Fruit fly (Drosophila melanogaster) whole organism, embryonic: ENCODE results near the gene Hs6st.

Experiments used
- Aef1 ChIP-seq: fragments of 200-800 bp; sonication (Bioruptor generic); IDR thresholded peaks from 3 replicates; pipeline ENCODE4 v1.3.6; 2022; ENCODE audit warnings: missing biosample characterization, missing genetic modification characterization
- B-H2 ChIP-seq: fragments of 200-800 bp; sonication (Bioruptor generic); optimal IDR thresholded peaks from 2 replicates; lab custom pipeline; 2018; ENCODE audit warnings: missing biosample characterization, mild to moderate bottlenecking, missing genetic modification characterization
- C15 ChIP-seq: fragments of 200-800 bp; sonication (Bioruptor generic); IDR thresholded peaks from 3 replicates; pipeline ENCODE4 v1.3.6; 2022; ENCODE audit warnings: missing biosample characterization, missing genetic modification characterization
- CG10321 ChIP-seq: fragments of 200-800 bp; sonication (Bioruptor generic); IDR thresholded peaks from 2 replicates; pipeline ENCODE4 v1.3.6; 2022; ENCODE audit warnings: missing biosample characterization, missing genetic modification characterization
- CG11560 ChIP-seq: fragments of 200-800 bp; sonication (Bioruptor generic); IDR thresholded peaks from 3 replicates; pipeline ENCODE4 v1.3.6; 2022; ENCODE audit warnings: missing biosample characterization, missing genetic modification characterization
- CG11696 ChIP-seq: fragments of 200-800 bp; sonication (Bioruptor generic); IDR thresholded peaks from 2 replicates; pipeline ENCODE4 v1.3.6; 2022; ENCODE audit warnings: missing biosample characterization, missing genetic modification characterization
- CG12155 ChIP-seq: fragments of 200-800 bp; sonication (Bioruptor generic); optimal IDR thresholded peaks from 3 replicates; lab custom pipeline; 2016; ENCODE audit warnings: missing biosample characterization, missing genetic modification characterization
- CG13287 ChIP-seq: fragments of 200-800 bp; sonication (Bioruptor generic); IDR thresholded peaks from 2 replicates; pipeline ENCODE4 v1.3.6; 2022; ENCODE audit warnings: missing biosample characterization, missing genetic modification characterization; ENCODE audit not compliant: partially characterized antibody
- CG1529 ChIP-seq: fragments of 200-800 bp; sonication (Bioruptor generic); optimal IDR thresholded peaks from 3 replicates; lab custom pipeline; 2018; ENCODE audit warnings: missing biosample characterization, missing genetic modification characterization
- CG15514 ChIP-seq: fragments of 200-800 bp; sonication (Bioruptor generic); optimal IDR thresholded peaks from 3 replicates; lab custom pipeline; 2017; ENCODE audit warnings: missing biosample characterization, missing genetic modification characterization, mild to moderate bottlenecking, moderate library complexity, missing genetic modification reagents
- CG17359 ChIP-seq: fragments of 200-800 bp; sonication (Bioruptor generic); optimal IDR thresholded peaks from 3 replicates; lab custom pipeline; 2018; ENCODE audit warnings: missing biosample characterization, mild to moderate bottlenecking, missing genetic modification characterization, moderate library complexity
- CG17612 ChIP-seq: fragments of 200-800 bp; sonication (Bioruptor generic); IDR thresholded peaks from 2 replicates; pipeline ENCODE4 v1.3.6; 2022; ENCODE audit warnings: missing biosample characterization, missing genetic modification characterization
- CG18011 ChIP-seq: fragments of 200-800 bp; sonication (Bioruptor generic); optimal IDR thresholded peaks from 2 replicates; lab custom pipeline; 2017; ENCODE audit warnings: missing biosample characterization, missing genetic modification characterization, mild to moderate bottlenecking, moderate library complexity, missing genotype
- CG18619 ChIP-seq: fragments of 200-800 bp; sonication (Bioruptor generic); optimal IDR thresholded peaks from 3 replicates; lab custom pipeline; 2017; ENCODE audit warnings: missing biosample characterization, mild to moderate bottlenecking, missing genetic modification characterization
- CG31224 ChIP-seq: fragments of 200-800 bp; sonication (Bioruptor generic); IDR thresholded peaks from 2 replicates; pipeline ENCODE4 v1.3.6; 2022; ENCODE audit warnings: missing biosample characterization, missing genetic modification characterization
- CG31441 ChIP-seq: fragments of 200-800 bp; sonication (Bioruptor generic); IDR thresholded peaks from 2 replicates; pipeline ENCODE4 v1.3.6; 2022; ENCODE audit warnings: missing biosample characterization, missing genetic modification characterization
- CG33213 ChIP-seq: fragments of 200-800 bp; sonication (Bioruptor generic); optimal IDR thresholded peaks from 3 replicates; lab custom pipeline; 2016; ENCODE audit warnings: missing biosample characterization, missing genetic modification characterization
- CG4707 ChIP-seq: fragments of 200-800 bp; sonication (Bioruptor generic); optimal IDR thresholded peaks from 2 replicates; lab custom pipeline; 2018; ENCODE audit warnings: missing biosample characterization, mild to moderate bottlenecking, missing genetic modification characterization, moderate library complexity
- CG7745 ChIP-seq: fragments of 200-800 bp; sonication (Bioruptor generic); optimal IDR thresholded peaks from 2 replicates; lab custom pipeline; 2018; ENCODE audit warnings: missing biosample characterization, mild to moderate bottlenecking, missing genetic modification characterization, moderate library complexity
- CG7928 ChIP-seq: fragments of 200-800 bp; sonication (Bioruptor generic); optimal IDR thresholded peaks from 2 replicates; lab custom pipeline; 2017; ENCODE audit warnings: missing biosample characterization, mild to moderate bottlenecking, missing genetic modification characterization
- CG8478 ChIP-seq: fragments of >200 bp; optimal IDR thresholded peaks from 2 replicates; lab custom pipeline; 2018
- CrebB ChIP-seq: fragments of 200-800 bp; sonication (Bioruptor generic); optimal IDR thresholded peaks from 3 replicates; lab custom pipeline; 2018; ENCODE audit warnings: missing biosample characterization, mild to moderate bottlenecking, missing genetic modification characterization
- Dfd ChIP-seq, 2 experiments: fragments of >200 bp; optimal IDR thresholded peaks; 2 replicates each; lab custom pipeline; 2017; ENCODE audit warnings: missing biosample characterization in 2 of 2, missing genetic modification characterization in 2 of 2
- Eip74EF ChIP-seq, 2 experiments: fragments of 200-800 bp in 1 of 2; fragments of >200 bp in 1 of 2; sonication (Bioruptor generic) in 1 of 2; optimal IDR thresholded peaks; 2 replicates each; lab custom pipeline; 2017 to 2019; ENCODE audit warnings: missing biosample characterization in 2 of 2, missing genetic modification characterization in 2 of 2, mild to moderate bottlenecking in 1 of 2, moderate library complexity in 1 of 2
- Hr78 ChIP-seq, 2 experiments: fragments of 200-800 bp in 1 of 2; fragments of >200 bp in 1 of 2; sonication (Bioruptor generic) in 1 of 2; optimal IDR thresholded peaks; 2 replicates each; lab custom pipeline; 2017 to 2019; ENCODE audit warnings: missing biosample characterization in 2 of 2, missing genetic modification characterization in 2 of 2, mild to moderate bottlenecking in 1 of 2, moderate library complexity in 1 of 2
- MESR4 ChIP-seq: fragments of 200-800 bp; sonication (Bioruptor generic); optimal IDR thresholded peaks from 2 replicates; lab custom pipeline; 2018; ENCODE audit warnings: missing biosample characterization, mild to moderate bottlenecking, missing genetic modification characterization, moderate library complexity
- Side ChIP-seq: fragments of 200-800 bp; sonication (Bioruptor generic); optimal IDR thresholded peaks from 2 replicates; lab custom pipeline; 2016; ENCODE audit warnings: missing biosample characterization, missing genetic modification characterization
- Sry-β ChIP-seq: fragments of 200-800 bp; sonication (Bioruptor generic); optimal IDR thresholded peaks from 2 replicates; lab custom pipeline; 2018; ENCODE audit warnings: missing biosample characterization, mild to moderate bottlenecking, missing genetic modification characterization, moderate library complexity
- ap ChIP-seq: fragments of 200-800 bp; sonication (Bioruptor generic); IDR thresholded peaks from 2 replicates; pipeline ENCODE4 v1.3.6; 2022; ENCODE audit warnings: missing biosample characterization, missing genetic modification characterization
- ash1 ChIP-seq: fragments of 200-800 bp; sonication (Bioruptor generic); optimal IDR thresholded peaks from 2 replicates; lab custom pipeline; 2018; ENCODE audit warnings: missing biosample characterization, mild to moderate bottlenecking, missing genetic modification characterization
- az2 ChIP-seq: fragments of 200-800 bp; sonication (Bioruptor generic); optimal IDR thresholded peaks from 3 replicates; lab custom pipeline; 2016; ENCODE audit warnings: missing biosample characterization, missing genetic modification characterization
- bsh ChIP-seq, 2 experiments: fragments of 200-800 bp; sonication (Bioruptor generic); optimal IDR thresholded peaks; 2 replicates each; lab custom pipeline; 2017 to 2018; ENCODE audit warnings: mild to moderate bottlenecking in 2 of 2, missing biosample characterization in 2 of 2, missing genetic modification characterization in 2 of 2, moderate library complexity in 1 of 2
- crol ChIP-seq: fragments of 200-800 bp; sonication (Bioruptor generic); IDR thresholded peaks from 2 replicates; pipeline ENCODE4 v1.3.6; 2022; ENCODE audit warnings: missing biosample characterization, missing genetic modification characterization
- crp ChIP-seq, 2 experiments: fragments of 200-800 bp; sonication (Bioruptor generic); optimal IDR thresholded peaks; 2 replicates in 1 of 2; 3 replicates in 1 of 2; lab custom pipeline; 2017; ENCODE audit warnings: missing biosample characterization in 2 of 2, missing genetic modification characterization in 2 of 2, mild to moderate bottlenecking in 1 of 2, moderate library complexity in 1 of 2
- ewg ChIP-seq: fragments of 200-800 bp; sonication (Bioruptor generic); optimal IDR thresholded peaks from 3 replicates; lab custom pipeline; 2017; ENCODE audit warnings: mild to moderate bottlenecking, missing biosample characterization, missing genetic modification reagents, missing genetic modification characterization
- her ChIP-seq: fragments of 200-800 bp; sonication (Bioruptor generic); optimal IDR thresholded peaks from 2 replicates; lab custom pipeline; 2016; ENCODE audit warnings: missing biosample characterization, missing genetic modification characterization
- jing ChIP-seq: fragments of 200-800 bp; sonication (Bioruptor generic); optimal IDR thresholded peaks from 2 replicates; lab custom pipeline; 2018; ENCODE audit warnings: missing biosample characterization, mild to moderate bottlenecking, missing genetic modification characterization
- kay ChIP-seq: fragments of 200-800 bp; sonication (Bioruptor generic); optimal IDR thresholded peaks from 2 replicates; lab custom pipeline; 2016; ENCODE audit warnings: missing biosample characterization, missing genetic modification characterization
- maf-S ChIP-seq: fragments of 200-800 bp; sonication (Bioruptor generic); optimal IDR thresholded peaks from 2 replicates; lab custom pipeline; 2016; ENCODE audit warnings: missing biosample characterization, missing genetic modification characterization
- nau ChIP-seq: fragments of 200-800 bp; sonication (Bioruptor generic); optimal IDR thresholded peaks from 3 replicates; lab custom pipeline; 2017; ENCODE audit warnings: missing biosample characterization, mild to moderate bottlenecking, missing genetic modification characterization, missing genetic modification reagents
- pho ChIP-seq: fragments of 200-800 bp; sonication (Bioruptor generic); optimal IDR thresholded peaks from 2 replicates; lab custom pipeline; 2016; ENCODE audit warnings: missing biosample characterization, missing genetic modification characterization
- sd ChIP-seq: fragments of 200-800 bp; sonication (Bioruptor generic); optimal IDR thresholded peaks from 3 replicates; lab custom pipeline; 2018; ENCODE audit warnings: missing biosample characterization, mild to moderate bottlenecking, missing genetic modification characterization, moderate library complexity
- tin ChIP-seq: fragments of 200-800 bp; sonication (Bioruptor generic); optimal IDR thresholded peaks from 3 replicates; lab custom pipeline; 2016; ENCODE audit warnings: missing biosample characterization, missing genetic modification characterization
- tna ChIP-seq: fragments of 200-800 bp; sonication (Bioruptor generic); IDR thresholded peaks from 2 replicates; pipeline ENCODE4 v1.3.6; 2022; ENCODE audit warnings: missing biosample characterization, missing genetic modification characterization; ENCODE audit not compliant: partially characterized antibody
- zen ChIP-seq: fragments of 200-800 bp; sonication (Bioruptor generic); optimal IDR thresholded peaks from 3 replicates; lab custom pipeline; 2018; ENCODE audit warnings: missing biosample characterization, mild to moderate bottlenecking, missing genetic modification characterization, moderate library complexity

The Hs6st gene

dm6 chr3R:20021152-20021769, 12.9 kb upstream of the Hs6st start, which contains the start of the genes PIG-L and psidin (continued):
- TF ChIP-seq tin: peak; percentile 73
- peak; percentile 29 for TF ChIP-seq CG15514
- peak in 1 of 2 experiments; percentile 80 for TF ChIP-seq bsh (GFP tag; optimal IDR thresholded peaks at IDR 0.05; lab: Kevin White, UChicago)
- TF ChIP-seq CG17359 (tag; lab: Kevin White, UChicago): peak; percentile 57
- peak; percentile 57; the same call in 1 of the 3 replicates for TF ChIP-seq C15 (GFP tag; lab: Robert Waterston, UW)
- TF ChIP-seq CG17612 (GFP tag; lab: Robert Waterston, UW): no peak
- peak; percentile 65 for TF ChIP-seq CG1529
- peak; percentile 60 for TF ChIP-seq jing (GFP tag; lab: Kevin White, UChicago)
- peak; percentile 82 for TF ChIP-seq CG12155 (GFP tag; lab: Kevin White, UChicago)
- TF ChIP-seq Hr78 (GFP tag; optimal IDR thresholded peaks at IDR 0.05; lab: Kevin White, UChicago): no peak
- TF ChIP-seq az2: peak; percentile 88
- TF ChIP-seq sd (tag; lab: Kevin White, UChicago): peak; percentile 83
- TF ChIP-seq maf-S (GFP tag; lab: Kevin White, UChicago): peak; percentile 50
- TF ChIP-seq ap (GFP tag; lab: Robert Waterston, UW): no peak
- peak; percentile 80 for TF ChIP-seq zen (tag; lab: Kevin White, UChicago)
- peak; percentile 46 for TF ChIP-seq kay
- no peak for TF ChIP-seq CG8478 (lab: Kevin White, UChicago)
- no peak for TF ChIP-seq Dfd (GFP tag; optimal IDR thresholded peaks at IDR 0.05; lab: Kevin White, UChicago)
- TF ChIP-seq crp (GFP tag; optimal IDR thresholded peaks at IDR 0.05; lab: Kevin White, UChicago): peak; percentile 80 to 95
- no peak; the same call in 1 of the 2 replicates for TF ChIP-seq CG31224 (GFP tag; lab: Robert Waterston, UW)
- peak; percentile 80 for TF ChIP-seq B-H2 (GFP tag; lab: Kevin White, UChicago)
- TF ChIP-seq CrebB: peak; percentile 53
- TF ChIP-seq crol (GFP tag; lab: Robert Waterston, UW): no peak
- TF ChIP-seq CG33213 (GFP tag; lab: Kevin White, UChicago): peak; percentile 56
- peak; percentile 78 for TF ChIP-seq tna (GFP tag; lab: Robert Waterston, UW)
- peak; percentile 60 for TF ChIP-seq her (GFP tag; lab: Kevin White, UChicago)
- peak; percentile 96 for TF ChIP-seq CG13287 (GFP tag; lab: Robert Waterston, UW)
- TF ChIP-seq CG10321 (GFP tag; lab: Robert Waterston, UW): 0 out of 2 replicates have a peak, but pooled peaks have one; percentile 45
- TF ChIP-seq pho (GFP tag; lab: Kevin White, UChicago): peak; percentile 90
- peak; percentile 36 for TF ChIP-seq CG7928
- peak; percentile 48 for TF ChIP-seq ewg (GFP tag; lab: Kevin White, UChicago)
- peak; percentile 86 for TF ChIP-seq CG18619
- no peak for TF ChIP-seq nau
- TF ChIP-seq Side (GFP tag; lab: Kevin White, UChicago): peak; percentile 40
- peak; percentile 53 for TF ChIP-seq Sry-β (GFP tag; lab: Kevin White, UChicago)
- TF ChIP-seq MESR4 (GFP tag; lab: Kevin White, UChicago): no peak
- TF ChIP-seq CG7745: no peak
- peak; percentile 2 for TF ChIP-seq CG18011 (GFP tag; lab: Kevin White, UChicago)
- TF ChIP-seq CG4707 (GFP tag; lab: Kevin White, UChicago): no peak
- TF ChIP-seq Aef1 (GFP tag; lab: Robert Waterston, UW): peak; percentile 61
- TF ChIP-seq CG31441: peak; percentile 92
- no peak for TF ChIP-seq ash1 (GFP tag; lab: Kevin White, UChicago)
- TF ChIP-seq CG11696: no peak
- no peak for TF ChIP-seq Eip74EF (GFP tag; optimal IDR thresholded peaks at IDR 0.05; lab: Kevin White, UChicago)
- TF ChIP-seq CG11560 (tag; lab: Robert Waterston, UW): peak; percentile 79
